Comparison of ENCODE assay signal across 1 fruit fly cellular context in the genomic region with DNA sequence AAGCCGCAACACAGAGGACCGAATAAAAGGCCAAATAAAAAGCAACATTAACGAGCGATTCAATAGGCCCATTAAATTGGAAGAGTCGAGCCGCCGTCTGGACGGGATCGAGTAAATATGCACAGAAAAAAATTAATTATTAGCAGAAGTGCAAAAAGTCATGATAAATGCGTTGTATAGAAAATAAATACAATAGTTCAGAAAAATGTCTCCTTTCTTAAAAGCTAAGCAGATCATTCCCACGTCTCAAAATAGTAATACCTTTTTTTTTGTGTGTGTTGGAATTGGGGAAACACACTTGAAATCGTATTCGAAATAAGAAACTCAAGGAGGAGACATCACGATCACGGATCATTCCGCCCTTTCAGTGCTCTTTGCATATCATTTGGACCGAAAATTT.
TF ChIP-seq lines count a peak whose summit lies in the region.

No protein-coding gene starts in this region.

TF ChIP-seq in whole organism, embryonic, 481 proteins besides CTCF, POLR2A, EP300 and RAD21 (continued from another document):
- TF ChIP-seq jigr1 (GFP tag; IDR thresholded peaks at IDR 0.05; lab: Robert Waterston, UW): peak; percentile 48; the same call in 1 of the 3 replicates
- TF ChIP-seq caup (GFP tag; optimal IDR thresholded peaks at IDR 0.05; lab: Kevin White, UChicago; ENCODE audit: severe bottlenecking): no peak
- no peak for TF ChIP-seq pros (GFP tag; optimal IDR thresholded peaks at IDR 0.05; lab: Kevin White, UChicago)
- no peak for TF ChIP-seq Usf (GFP tag; optimal IDR thresholded peaks at IDR 0.05; lab: Kevin White, UChicago)
- TF ChIP-seq Ets65A (GFP tag; lab: Kevin White, UChicago): no peak
- no peak for TF ChIP-seq CG6175 (GFP tag; IDR thresholded peaks at IDR 0.05; lab: Robert Waterston, UW)
- TF ChIP-seq CG2129 (GFP tag; IDR thresholded peaks at IDR 0.05; lab: Robert Waterston, UW; ENCODE audit: partially characterized antibody): no peak
- no peak for TF ChIP-seq dati (GFP tag; IDR thresholded peaks at IDR 0.05; lab: Robert Waterston, UW)
- peak; percentile 78 for TF ChIP-seq Sox102F (GFP tag; optimal IDR thresholded peaks at IDR 0.05; lab: Kevin White, UChicago)
- no peak for TF ChIP-seq ems (GFP tag; optimal IDR thresholded peaks at IDR 0.05; lab: Kevin White, UChicago)
- no peak for TF ChIP-seq CG9932 (GFP tag; IDR thresholded peaks at IDR 0.05; lab: Robert Waterston, UW)
- TF ChIP-seq BEAF-32 (GFP tag; optimal IDR thresholded peaks at IDR 0.05; lab: Kevin White, UChicago): no peak
- TF ChIP-seq ash1 (GFP tag; optimal IDR thresholded peaks at IDR 0.05; lab: Kevin White, UChicago): no peak
- peak; percentile 36; the same call in 1 of the 2 replicates for TF ChIP-seq CG10366 (GFP tag; IDR thresholded peaks at IDR 0.05; lab: Robert Waterston, UW)
- TF ChIP-seq z (GFP tag; IDR thresholded peaks at IDR 0.05; lab: Robert Waterston, UW): no peak
- no peak for TF ChIP-seq sug (tag; optimal IDR thresholded peaks at IDR 0.05; lab: Kevin White, UChicago)
- TF ChIP-seq cg (GFP tag; optimal IDR thresholded peaks at IDR 0.05; lab: Kevin White, UChicago): no peak
- no peak for TF ChIP-seq CG13775 (GFP tag; optimal IDR thresholded peaks at IDR 0.05; lab: Kevin White, UChicago)
- no peak for TF ChIP-seq CG3847 (GFP tag; IDR thresholded peaks at IDR 0.05; lab: Robert Waterston, UW)
- TF ChIP-seq Rx (GFP tag; IDR thresholded peaks at IDR 0.05; lab: Robert Waterston, UW): no peak
- TF ChIP-seq H2.0 (GFP tag; IDR thresholded peaks at IDR 0.05; lab: Robert Waterston, UW): peak; percentile 68
- no peak for TF ChIP-seq CG13296 (GFP tag; optimal IDR thresholded peaks at IDR 0.05; lab: Kevin White, UChicago)
- TF ChIP-seq CG3838 (GFP tag; optimal IDR thresholded peaks at IDR 0.05; lab: Kevin White, UChicago): no peak
- no peak for TF ChIP-seq Hand (GFP tag; optimal IDR thresholded peaks at IDR 0.05; lab: Kevin White, UChicago)
- no peak for TF ChIP-seq pb (GFP tag; optimal IDR thresholded peaks at IDR 0.05; lab: Kevin White, UChicago)
- no peak for TF ChIP-seq Hr78 (GFP tag; optimal IDR thresholded peaks at IDR 0.05; lab: Kevin White, UChicago)
- no peak for TF ChIP-seq lov (optimal IDR thresholded peaks at IDR 0.05; lab: Kevin White, UChicago)
- no peak for TF ChIP-seq lov (GFP tag; IDR thresholded peaks at IDR 0.05; lab: Robert Waterston, UW)
- TF ChIP-seq CG32532 (GFP tag; IDR thresholded peaks at IDR 0.05; lab: Robert Waterston, UW): 0 out of 2 replicates have a peak, but pooled peaks have one; percentile 6
- no peak for TF ChIP-seq tll (GFP tag; optimal IDR thresholded peaks at IDR 0.05; lab: Kevin White, UChicago)
- no peak for TF ChIP-seq chinmo (GFP tag; IDR thresholded peaks at IDR 0.05; lab: Robert Waterston, UW; ENCODE audit: partially characterized antibody)
- TF ChIP-seq CG13123 (GFP tag; optimal IDR thresholded peaks at IDR 0.05; lab: Kevin White, UChicago): no peak
- no peak for TF ChIP-seq zf30C (GFP tag; optimal IDR thresholded peaks at IDR 0.05; lab: Kevin White, UChicago)
- peak; percentile 23 for TF ChIP-seq CG14710 (tag; optimal IDR thresholded peaks at IDR 0.05; lab: Kevin White, UChicago)
- TF ChIP-seq run (tag; optimal IDR thresholded peaks at IDR 0.05; lab: Kevin White, UChicago): no peak
- no peak for TF ChIP-seq gfzf (GFP tag; optimal IDR thresholded peaks at IDR 0.05; lab: Kevin White, UChicago)
- peak; percentile 58 for TF ChIP-seq CG14050 (GFP tag; IDR thresholded peaks at IDR 0.05; lab: Robert Waterston, UW)
- TF ChIP-seq CG18619 (GFP tag; optimal IDR thresholded peaks at IDR 0.05; lab: Kevin White, UChicago): peak; percentile 1
- peak; percentile 6 for TF ChIP-seq CG6654 (GFP tag; optimal IDR thresholded peaks at IDR 0.05; lab: Kevin White, UChicago)
- peak; percentile 5 for TF ChIP-seq CG18599 (GFP tag; optimal IDR thresholded peaks at IDR 0.05; lab: Kevin White, UChicago)
- no peak for TF ChIP-seq Hmr (GFP tag; optimal IDR thresholded peaks at IDR 0.05; lab: Kevin White, UChicago)
- no peak for TF ChIP-seq cwo (GFP tag; optimal IDR thresholded peaks at IDR 0.05; lab: Kevin White, UChicago)
- TF ChIP-seq CG12299 (tag; optimal IDR thresholded peaks at IDR 0.05; lab: Kevin White, UChicago): no peak
- no peak for TF ChIP-seq Dip2 (GFP tag; IDR thresholded peaks at IDR 0.05; lab: Robert Waterston, UW)
- TF ChIP-seq sna (GFP tag; IDR thresholded peaks at IDR 0.05; lab: Robert Waterston, UW; ENCODE audit: partially characterized antibody): no peak
- no peak for TF ChIP-seq CG6765 (GFP tag; optimal IDR thresholded peaks at IDR 0.05; lab: Kevin White, UChicago)
- TF ChIP-seq CG9215 (GFP tag; IDR thresholded peaks at IDR 0.05; lab: Robert Waterston, UW): no peak
- no peak for TF ChIP-seq corto (GFP tag; optimal IDR thresholded peaks at IDR 0.05; lab: Kevin White, UChicago)
- TF ChIP-seq Ets97D (GFP tag; optimal IDR thresholded peaks at IDR 0.05; lab: Kevin White, UChicago): no peak
- no peak for TF ChIP-seq CG9817 (tag; optimal IDR thresholded peaks at IDR 0.05; lab: Kevin White, UChicago)
- peak; percentile 35 for TF ChIP-seq CG17385 (GFP tag; optimal IDR thresholded peaks at IDR 0.05; lab: Kevin White, UChicago)
- TF ChIP-seq tna (GFP tag; IDR thresholded peaks at IDR 0.05; lab: Robert Waterston, UW; ENCODE audit: partially characterized antibody): no peak
- peak; percentile 53; the same call in 1 of the 2 replicates for TF ChIP-seq ap (GFP tag; IDR thresholded peaks at IDR 0.05; lab: Robert Waterston, UW)
- no peak for TF ChIP-seq CG34422 (GFP tag; IDR thresholded peaks at IDR 0.05; lab: Robert Waterston, UW)
- peak; percentile 45 for TF ChIP-seq grau (tag; optimal IDR thresholded peaks at IDR 0.05; lab: Kevin White, UChicago)
- TF ChIP-seq CG6813 (GFP tag; optimal IDR thresholded peaks at IDR 0.05; lab: Kevin White, UChicago): peak; percentile 43
- TF ChIP-seq sob (GFP tag; IDR thresholded peaks at IDR 0.05; lab: Robert Waterston, UW): no peak
- TF ChIP-seq CG14965 (GFP tag; optimal IDR thresholded peaks at IDR 0.05; lab: Kevin White, UChicago; ENCODE audit: borderline replicate concordance): no peak
- no peak for TF ChIP-seq CG30431 (GFP tag; optimal IDR thresholded peaks at IDR 0.05; lab: Kevin White, UChicago)
- no peak for TF ChIP-seq dan (GFP tag; IDR thresholded peaks at IDR 0.05; lab: Robert Waterston, UW)
- TF ChIP-seq ara (GFP tag; IDR thresholded peaks at IDR 0.05; lab: Robert Waterston, UW): peak; percentile 49; the same call in 1 of the 2 replicates
- TF ChIP-seq nmo (GFP tag; optimal IDR thresholded peaks at IDR 0.05; lab: Kevin White, UChicago): peak; percentile 59
- TF ChIP-seq tap (tag; optimal IDR thresholded peaks at IDR 0.05; lab: Kevin White, UChicago): peak; percentile 21
- no peak for TF ChIP-seq sim (GFP tag; IDR thresholded peaks at IDR 0.05; lab: Robert Waterston, UW)
- TF ChIP-seq CG34224 (GFP tag; IDR thresholded peaks at IDR 0.05; lab: Robert Waterston, UW; ENCODE audit: partially characterized antibody): no peak
- peak in 1 of 3 experiments; percentile 56 for TF ChIP-seq lola (GFP tag; optimal IDR thresholded peaks at IDR 0.05; lab: Kevin White, UChicago)
- peak; percentile 26; the same call in 1 of the 2 replicates for TF ChIP-seq wor (GFP tag; IDR thresholded peaks at IDR 0.05; lab: Robert Waterston, UW)
- no peak for TF ChIP-seq Rfx (GFP tag; IDR thresholded peaks at IDR 0.05; lab: Robert Waterston, UW)
- no peak for TF ChIP-seq dm (GFP tag; optimal IDR thresholded peaks at IDR 0.05; lab: Kevin White, UChicago)
- no peak for TF ChIP-seq CG2889 (GFP tag; IDR thresholded peaks at IDR 0.05; lab: Robert Waterston, UW)
- no peak for TF ChIP-seq dimm (GFP tag; IDR thresholded peaks at IDR 0.05; lab: Robert Waterston, UW)
